Fruit fly (Drosophila melanogaster): ENCODE measurements around the gene sbm.

Gene sbm

dm6 chrX:14627080-14627796, 24.9 kb upstream of the sbm start (continued):
- TF ChIP-seq CG10565 (GFP tag; optimal IDR thresholded peaks at IDR 0.05) (peak; percentile 36), her (GFP tag; optimal IDR thresholded peaks at IDR 0.05) (peak; percentile 3), fd64A (GFP tag; optimal IDR thresholded peaks at IDR 0.05) (peak; percentile 37), CG13624 (GFP tag; optimal IDR thresholded peaks at IDR 0.05) (peak; percentile 48), zfh2 (GFP tag; optimal IDR thresholded peaks at IDR 0.05) (no peak), Med (GFP tag) (peak; percentile 89), Usf (GFP tag; optimal IDR thresholded peaks at IDR 0.05) (peak; percentile 64), CG1603 (tag; optimal IDR thresholded peaks at IDR 0.05) (peak; percentile 85), NFAT (GFP tag; IDR thresholded peaks at IDR 0.05) (no peak), CG3838 (GFP tag; optimal IDR thresholded peaks at IDR 0.05) (peak; percentile 64), CHES-1-like (GFP tag; optimal IDR thresholded peaks at IDR 0.05) (no peak), cato (GFP tag; optimal IDR thresholded peaks at IDR 0.05; ENCODE audit: borderline replicate concordance) (peak; percentile 10), CG18599 (GFP tag; optimal IDR thresholded peaks at IDR 0.05) (peak; percentile 63), CG33557 (GFP tag; optimal IDR thresholded peaks at IDR 0.05) (peak; percentile 86), Camta (GFP tag; optimal IDR thresholded peaks at IDR 0.05) (peak; percentile 73), chinmo (GFP tag; IDR thresholded peaks at IDR 0.05; ENCODE audit: partially characterized antibody) (0 out of 4 replicates have a peak, but pooled peaks have one; percentile 13), sd (tag; optimal IDR thresholded peaks at IDR 0.05) (peak; percentile 28), luna (GFP tag; optimal IDR thresholded peaks at IDR 0.05) (no peak), chif (GFP tag; optimal IDR thresholded peaks at IDR 0.05) (peak; percentile 49 to 88), CG5180 (GFP tag; optimal IDR thresholded peaks at IDR 0.05) (peak; percentile 67), CG9437 (GFP tag; optimal IDR thresholded peaks at IDR 0.05) (peak; percentile 58), Sry-δ (GFP tag; optimal IDR thresholded peaks at IDR 0.05) (peak; percentile 29), sc (optimal IDR thresholded peaks at IDR 0.05) (no peak), sc (GFP tag; optimal IDR thresholded peaks at IDR 0.05) (peak; percentile 60), fu2 (GFP tag; optimal IDR thresholded peaks at IDR 0.05) (peak; percentile 2), B-H2 (GFP tag; optimal IDR thresholded peaks at IDR 0.05) (no peak), insv (GFP tag; optimal IDR thresholded peaks at IDR 0.05) (no peak), CG11093 (GFP tag; IDR thresholded peaks at IDR 0.05) (peak; percentile 76), CG4360 (GFP tag; IDR thresholded peaks at IDR 0.05) (peak; percentile 79), Side (GFP tag; optimal IDR thresholded peaks at IDR 0.05) (peak; percentile 48), NK7.1 (GFP tag; optimal IDR thresholded peaks at IDR 0.05) (no peak), Dll (GFP tag; IDR thresholded peaks at IDR 0.05; ENCODE audit: partially characterized antibody) (no peak), CG12942 (GFP tag; optimal IDR thresholded peaks at IDR 0.05) (peak; percentile 71), HLHmδ (GFP tag; optimal IDR thresholded peaks at IDR 0.05) (peak; percentile 79), scrt (GFP tag; optimal IDR thresholded peaks at IDR 0.05) (peak; percentile 40), stc (GFP tag; IDR thresholded peaks at IDR 0.05) (peak; percentile 81), sisA (GFP tag; IDR thresholded peaks at IDR 0.05) (peak; percentile 82), Jarid2 (GFP tag; optimal IDR thresholded peaks at IDR 0.05) (peak; percentile 60), gro (GFP tag; optimal IDR thresholded peaks at IDR 0.05) (no peak), crp (GFP tag; optimal IDR thresholded peaks at IDR 0.05) (peak in 1 of 2 experiments; percentile 30), Abd-B (GFP tag; optimal IDR thresholded peaks at IDR 0.05) (peak; percentile 83), seq (GFP tag; IDR thresholded peaks at IDR 0.05) (peak; percentile 40), CTCF (GFP tag; optimal IDR thresholded peaks at IDR 0.05) (no peak), Mrtf (GFP tag; IDR thresholded peaks at IDR 0.05) (peak; percentile 56; the same call in 2 of the 3 replicates), CG10267 (tag; optimal IDR thresholded peaks at IDR 0.05) (peak; percentile 88), corto (GFP tag; optimal IDR thresholded peaks at IDR 0.05) (no peak), CG34422 (GFP tag; IDR thresholded peaks at IDR 0.05) (peak; percentile 75; the same call in 2 of the 3 replicates), MESR4 (GFP tag; optimal IDR thresholded peaks at IDR 0.05) (peak; percentile 18), CG31441 (GFP tag; IDR thresholded peaks at IDR 0.05) (peak; percentile 94), CG1832 (GFP tag; optimal IDR thresholded peaks at IDR 0.05) (no peak)
